Fruit fly (Drosophila melanogaster): ENCODE results near the gene CG14340.

The CG14340 gene

DNA sequence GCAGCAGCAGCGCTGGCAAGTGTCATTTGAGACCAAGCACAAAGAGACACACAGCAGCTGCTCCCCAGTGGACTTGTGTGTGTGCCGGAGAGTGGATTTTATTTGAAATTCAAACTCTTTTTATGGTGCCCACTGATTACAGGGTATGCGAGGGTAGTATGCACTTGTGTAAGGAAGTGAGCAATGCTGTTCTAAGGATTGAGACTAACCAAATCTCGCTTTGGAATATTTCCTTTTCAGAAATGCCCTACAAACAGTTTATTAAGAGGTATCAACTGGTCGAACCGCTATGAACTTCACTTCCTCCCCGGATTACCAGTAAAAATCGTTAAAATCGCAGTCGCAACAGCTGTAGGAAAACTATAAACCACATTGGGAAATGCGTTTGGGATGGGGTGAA is 37.0 kb upstream of the CG14340 start:
- TF ChIP-seq CG8119 (GFP tag; IDR thresholded peaks at IDR 0.05), result peak; percentile 88
- TF ChIP-seq Hr38 (GFP tag; optimal IDR thresholded peaks at IDR 0.05), result no peak
- TF ChIP-seq spab (GFP tag; optimal IDR thresholded peaks at IDR 0.05), result peak; percentile 1
- TF ChIP-seq dac (GFP tag; optimal IDR thresholded peaks at IDR 0.05), result peak; percentile 78
- no peak for TF ChIP-seq ss (GFP tag; optimal IDR thresholded peaks at IDR 0.05)
- peak; percentile 9 for TF ChIP-seq CG34406 (GFP tag; optimal IDR thresholded peaks at IDR 0.05)
- TF ChIP-seq acj6 (GFP tag; optimal IDR thresholded peaks at IDR 0.05), result peak; percentile 68
- TF ChIP-seq Sox14 (GFP tag; optimal IDR thresholded peaks at IDR 0.05), result peak; percentile 82
- peak; percentile 75 for TF ChIP-seq CG6276 (GFP tag; optimal IDR thresholded peaks at IDR 0.05)
- TF ChIP-seq Gug (GFP tag; IDR thresholded peaks at IDR 0.05), result peak; percentile 85
- no peak for TF ChIP-seq CG9139 (GFP tag; optimal IDR thresholded peaks at IDR 0.05)
- no peak for TF ChIP-seq CG6854 (GFP tag; optimal IDR thresholded peaks at IDR 0.05)
- TF ChIP-seq CG3919 (GFP tag; optimal IDR thresholded peaks at IDR 0.05), result peak; percentile 67
- TF ChIP-seq CG32006 (GFP tag; optimal IDR thresholded peaks at IDR 0.05), result peak; percentile 89
- no peak for TF ChIP-seq fkh (GFP tag; optimal IDR thresholded peaks at IDR 0.05)
- peak; percentile 64 for TF ChIP-seq lz (GFP tag; optimal IDR thresholded peaks at IDR 0.05)
- TF ChIP-seq CG11762 (GFP tag; optimal IDR thresholded peaks at IDR 0.05; ENCODE audit: insufficient read depth), result peak; percentile 43
- peak; percentile 70 for TF ChIP-seq cyc (GFP tag; optimal IDR thresholded peaks at IDR 0.05)
- TF ChIP-seq svp (GFP tag), result peak; percentile 75
- peak; percentile 64 for TF ChIP-seq achi (GFP tag; optimal IDR thresholded peaks at IDR 0.05)
- TF ChIP-seq CG10669 (GFP tag; optimal IDR thresholded peaks at IDR 0.05), result peak; percentile 32
- peak; percentile 77 for TF ChIP-seq CG31627 (GFP tag; optimal IDR thresholded peaks at IDR 0.05)
- TF ChIP-seq CG6792 (GFP tag; optimal IDR thresholded peaks at IDR 0.05), result peak; percentile 55
- peak; percentile 41 for TF ChIP-seq CG7368 (GFP tag; optimal IDR thresholded peaks at IDR 0.05)
- TF ChIP-seq CG6163 (GFP tag; IDR thresholded peaks at IDR 0.05), result peak; percentile 90
- peak; percentile 92 for TF ChIP-seq eg (GFP tag; IDR thresholded peaks at IDR 0.05)
- no peak for TF ChIP-seq CG10631 (GFP tag; optimal IDR thresholded peaks at IDR 0.05)
- TF ChIP-seq fd85E (GFP tag; optimal IDR thresholded peaks at IDR 0.05), result no peak
- no peak for TF ChIP-seq CG4318 (GFP tag; optimal IDR thresholded peaks at IDR 0.05)
- TF ChIP-seq esn (GFP tag; optimal IDR thresholded peaks at IDR 0.05), result peak; percentile 69
- TF ChIP-seq CG15336 (GFP tag; IDR thresholded peaks at IDR 0.05), result peak; percentile 92
- peak; percentile 14 for TF ChIP-seq CG6808 (GFP tag; optimal IDR thresholded peaks at IDR 0.05)
- no peak for TF ChIP-seq Eip93F (GFP tag; optimal IDR thresholded peaks at IDR 0.05)
- TF ChIP-seq topi (GFP tag; optimal IDR thresholded peaks at IDR 0.05), result peak; percentile 58
- TF ChIP-seq Sox102F (GFP tag; optimal IDR thresholded peaks at IDR 0.05), result peak; percentile 55
- TF ChIP-seq CG3032 (tag; optimal IDR thresholded peaks at IDR 0.05), result peak; percentile 37
- TF ChIP-seq CG8319 (GFP tag; optimal IDR thresholded peaks at IDR 0.05), result peak; percentile 34
- TF ChIP-seq Hr39 (GFP tag; optimal IDR thresholded peaks at IDR 0.05), result peak; percentile 81
- TF ChIP-seq Blimp-1 (GFP tag; optimal IDR thresholded peaks at IDR 0.05), result no peak
- TF ChIP-seq CG11902 (GFP tag; optimal IDR thresholded peaks at IDR 0.05), result peak; percentile 18
- TF ChIP-seq CG16779 (tag; optimal IDR thresholded peaks at IDR 0.05), result peak; percentile 24
- TF ChIP-seq Smox (GFP tag; optimal IDR thresholded peaks at IDR 0.05), result no peak
- peak; percentile 54 for TF ChIP-seq Eip75B (GFP tag; optimal IDR thresholded peaks at IDR 0.05)
- TF ChIP-seq fd59A (GFP tag; optimal IDR thresholded peaks at IDR 0.05), result peak; percentile 17
- peak; percentile 61 for TF ChIP-seq net (GFP tag; optimal IDR thresholded peaks at IDR 0.05)
- peak; percentile 77 for TF ChIP-seq CG11294 (GFP tag; IDR thresholded peaks at IDR 0.05)
- TF ChIP-seq CG1621 (tag; optimal IDR thresholded peaks at IDR 0.05), result peak; percentile 39
- TF ChIP-seq vri (GFP tag; optimal IDR thresholded peaks at IDR 0.05), result peak; percentile 38
- no peak for TF ChIP-seq OdsH (GFP tag; optimal IDR thresholded peaks at IDR 0.05)
- TF ChIP-seq Sox15 (GFP tag; optimal IDR thresholded peaks at IDR 0.05), result peak; percentile 25
- TF ChIP-seq dsx (GFP tag; optimal IDR thresholded peaks at IDR 0.05; ENCODE audit: poor library complexity, severe bottlenecking), result no peak
- TF ChIP-seq pdm3 (GFP tag; optimal IDR thresholded peaks at IDR 0.05), result peak; percentile 84
